Fruit fly (Drosophila melanogaster) whole organism, embryonic: ENCODE results near the gene lectin-29Ca.
A peak's percentile ranks its signal among the peaks of the same experiment; 100 is the strongest.

Experiments
- B-H2 ChIP-seq: fragments of 200-800 bp; sonication (Bioruptor generic); optimal IDR thresholded peaks from 2 replicates; lab custom pipeline; 2018; ENCODE audit warnings: missing biosample characterization, mild to moderate bottlenecking, missing genetic modification characterization
- BtbVII ChIP-seq: fragments of 200-800 bp; sonication (Bioruptor generic); optimal IDR thresholded peaks from 3 replicates; lab custom pipeline; 2017; ENCODE audit warnings: missing biosample characterization, mild to moderate bottlenecking, missing genetic modification characterization
- CG10147 ChIP-seq: fragments of 200-800 bp; sonication (Bioruptor generic); optimal IDR thresholded peaks from 2 replicates; lab custom pipeline; 2019; ENCODE audit warnings: missing biosample characterization, mild to moderate bottlenecking, missing genetic modification characterization, moderate library complexity
- CG10209 ChIP-seq: fragments of 200-800 bp; sonication (Bioruptor generic); optimal IDR thresholded peaks from 3 replicates; lab custom pipeline; 2017; ENCODE audit warnings: missing biosample characterization, mild to moderate bottlenecking, missing genetic modification characterization, missing genetic modification reagents
- CG10543 ChIP-seq: fragments of 200-800 bp; sonication (Bioruptor generic); optimal IDR thresholded peaks from 3 replicates; lab custom pipeline; 2017; ENCODE audit warnings: missing biosample characterization, mild to moderate bottlenecking, missing genetic modification characterization, moderate library complexity
- CG10959 ChIP-seq: fragments of 200-800 bp; sonication (Bioruptor generic); IDR thresholded peaks from 2 replicates; pipeline ENCODE4 v1.3.6; 2022; ENCODE audit warnings: missing biosample characterization, missing genetic modification characterization
- CG12219 ChIP-seq: fragments of 200-800 bp; sonication (Bioruptor generic); optimal IDR thresholded peaks from 3 replicates; lab custom pipeline; 2018; ENCODE audit warnings: missing biosample characterization, mild to moderate bottlenecking, missing genetic modification characterization
- CG12236 ChIP-seq: fragments of 200-800 bp; sonication (Bioruptor generic); optimal IDR thresholded peaks from 2 replicates; lab custom pipeline; 2016; ENCODE audit warnings: missing biosample characterization, missing genetic modification characterization
- CG17328 ChIP-seq: fragments of 200-800 bp; sonication (Bioruptor generic); IDR thresholded peaks from 2 replicates; pipeline ENCODE4 v1.3.6; 2022; ENCODE audit warnings: missing biosample characterization, missing genetic modification characterization
- CG1792 ChIP-seq: fragments of 200-800 bp; sonication (Bioruptor generic); optimal IDR thresholded peaks from 2 replicates; lab custom pipeline; 2016; ENCODE audit warnings: missing biosample characterization, missing genetic modification characterization
- CG18619 ChIP-seq: fragments of 200-800 bp; sonication (Bioruptor generic); optimal IDR thresholded peaks from 3 replicates; lab custom pipeline; 2017; ENCODE audit warnings: missing biosample characterization, mild to moderate bottlenecking, missing genetic modification characterization
- CG2889 ChIP-seq: fragments of 200-800 bp; sonication (Bioruptor generic); IDR thresholded peaks from 3 replicates; pipeline ENCODE4 v1.3.6; 2022; ENCODE audit warnings: missing biosample characterization, missing genetic modification characterization
- CG32767 ChIP-seq: fragments of 200-800 bp; sonication (Bioruptor generic); IDR thresholded peaks from 2 replicates; pipeline ENCODE4 v1.3.6; 2022; ENCODE audit warnings: missing biosample characterization, missing genetic modification characterization
- CG32772 ChIP-seq: fragments of 200-800 bp; sonication (Bioruptor generic); IDR thresholded peaks from 2 replicates; pipeline ENCODE4 v1.3.6; 2022; ENCODE audit warnings: missing biosample characterization, missing genetic modification characterization
- CG3726 ChIP-seq: fragments of 200-800 bp; sonication (Bioruptor generic); IDR thresholded peaks from 3 replicates; pipeline ENCODE4, ENCODE4 v1.3.6; 2022; ENCODE audit warnings: missing biosample characterization, missing genetic modification characterization
- CG43689 ChIP-seq: fragments of 200-800 bp; sonication (Bioruptor generic); IDR thresholded peaks from 2 replicates; pipeline ENCODE4 v1.3.6; 2022; ENCODE audit warnings: missing biosample characterization, missing genetic modification characterization
- CG6175 ChIP-seq: fragments of 200-800 bp; sonication (Bioruptor generic); IDR thresholded peaks from 3 replicates; pipeline ENCODE4 v1.3.6; 2022; ENCODE audit warnings: missing biosample characterization, missing genetic modification characterization
- CG6683 ChIP-seq: fragments of 200-800 bp; sonication (Bioruptor generic); optimal IDR thresholded peaks from 2 replicates; lab custom pipeline; 2017; ENCODE audit warnings: missing biosample characterization, mild to moderate bottlenecking, missing genetic modification characterization, missing genetic modification reagents
- CG6854 ChIP-seq: fragments of 200-800 bp; sonication (Bioruptor generic); optimal IDR thresholded peaks from 3 replicates; lab custom pipeline; 2017; ENCODE audit warnings: missing biosample characterization, mild to moderate bottlenecking, missing genetic modification characterization
- CG7372 ChIP-seq: fragments of 200-800 bp; sonication (Bioruptor generic); IDR thresholded peaks from 2 replicates; pipeline ENCODE4 v1.3.6; 2022; ENCODE audit warnings: missing biosample characterization, missing genetic modification characterization
- CG7786 ChIP-seq: fragments of 200-800 bp; sonication (Bioruptor generic); optimal IDR thresholded peaks from 2 replicates; lab custom pipeline; 2016; ENCODE audit warnings: missing biosample characterization, missing genetic modification characterization
- CHES-1-like ChIP-seq: fragments of 200-800 bp; sonication (Bioruptor generic); optimal IDR thresholded peaks from 2 replicates; lab custom pipeline; 2016; ENCODE audit warnings: missing biosample characterization, missing genetic modification characterization
- Chrac-16 ChIP-seq: fragments of 200-800 bp; sonication (Bioruptor generic); optimal IDR thresholded peaks from 3 replicates; lab custom pipeline; 2016; ENCODE audit warnings: missing biosample characterization, missing genetic modification characterization
- CoRest ChIP-seq: fragments of 200-800 bp; sonication (Bioruptor generic); optimal IDR thresholded peaks from 3 replicates; lab custom pipeline; 2018; ENCODE audit warnings: missing biosample characterization, mild to moderate bottlenecking, missing genetic modification characterization, moderate library complexity
- CrebB ChIP-seq: fragments of 200-800 bp; sonication (Bioruptor generic); optimal IDR thresholded peaks from 3 replicates; lab custom pipeline; 2018; ENCODE audit warnings: missing biosample characterization, mild to moderate bottlenecking, missing genetic modification characterization
- Dek ChIP-seq: fragments of 200-800 bp; sonication (Bioruptor generic); optimal IDR thresholded peaks from 3 replicates; lab custom pipeline; 2019; ENCODE audit warnings: missing biosample characterization, mild to moderate bottlenecking, missing genetic modification characterization, moderate library complexity
- Drgx ChIP-seq: fragments of 200-800 bp; sonication (Bioruptor generic); IDR thresholded peaks from 2 replicates; pipeline ENCODE4 v1.3.6; 2022; ENCODE audit warnings: missing biosample characterization, missing genetic modification characterization
- H2.0 ChIP-seq: fragments of 200-800 bp; sonication (Bioruptor generic); IDR thresholded peaks from 2 replicates; pipeline ENCODE4 v1.3.6; 2022; ENCODE audit warnings: missing biosample characterization, missing genetic modification characterization
- HHEX ChIP-seq: fragments of 200-800 bp; sonication (Bioruptor generic); optimal IDR thresholded peaks from 3 replicates; lab custom pipeline; 2017; ENCODE audit warnings: missing biosample characterization, mild to moderate bottlenecking, missing genetic modification characterization, missing genetic modification reagents
- Side ChIP-seq: fragments of 200-800 bp; sonication (Bioruptor generic); optimal IDR thresholded peaks from 2 replicates; lab custom pipeline; 2016; ENCODE audit warnings: missing biosample characterization, missing genetic modification characterization
- Sox100B ChIP-seq: fragments of 200-800 bp; sonication (Bioruptor generic); optimal IDR thresholded peaks from 3 replicates; lab custom pipeline; 2018; ENCODE audit warnings: missing biosample characterization, mild to moderate bottlenecking, missing genetic modification characterization
- Spps ChIP-seq: fragments of 200-800 bp; sonication (Bioruptor generic); optimal IDR thresholded peaks from 2 replicates; lab custom pipeline; 2018; ENCODE audit warnings: missing biosample characterization, mild to moderate bottlenecking, missing genetic modification characterization
- Ssrp ChIP-seq: fragments of 200-800 bp; sonication (Bioruptor generic); optimal IDR thresholded peaks from 2 replicates; lab custom pipeline; 2018; ENCODE audit warnings: missing biosample characterization, mild to moderate bottlenecking, missing genetic modification characterization, moderate library complexity
- Stat92E ChIP-seq, 3 experiments: fragments of >200 bp in 2 of 3; fragments of 200-800 bp in 1 of 3; sonication (Bioruptor generic) in 1 of 3; optimal IDR thresholded peaks; 2 replicates each; lab custom pipeline; 2017 to 2019; ENCODE audit warnings: missing biosample characterization in 3 of 3, missing genetic modification characterization in 3 of 3, mild to moderate bottlenecking in 1 of 3, moderate library complexity in 1 of 3
- ac ChIP-seq: fragments of 200-800 bp; sonication (Bioruptor generic); optimal IDR thresholded peaks from 3 replicates; lab custom pipeline; 2017; ENCODE audit warnings: missing biosample characterization, mild to moderate bottlenecking, missing genetic modification characterization
- danr ChIP-seq: fragments of 200-800 bp; sonication (Bioruptor generic); IDR thresholded peaks from 2 replicates; pipeline ENCODE4 v1.3.6; 2022; ENCODE audit warnings: missing biosample characterization, missing genetic modification characterization
- disco-r ChIP-seq: fragments of 200-800 bp; sonication (Bioruptor generic); optimal IDR thresholded peaks from 2 replicates; lab custom pipeline; 2016; ENCODE audit warnings: missing biosample characterization, missing genetic modification characterization
- esg ChIP-seq: fragments of 200-800 bp; sonication (Bioruptor generic); conservative IDR thresholded peaks from 2 replicates; pipeline ENCODE4 v1.3.6; 2022; ENCODE audit warnings: missing biosample characterization, missing genetic modification characterization
- exex ChIP-seq: fragments of 200-800 bp; sonication (Bioruptor generic); optimal IDR thresholded peaks from 4 replicates; lab custom pipeline; 2018; ENCODE audit warnings: missing biosample characterization, mild to moderate bottlenecking, missing genetic modification characterization, moderate library complexity
- grau ChIP-seq: fragments of 200-800 bp; optimal IDR thresholded peaks from 3 replicates; lab custom pipeline; 2019; ENCODE audit warnings: missing biosample characterization, mild to moderate bottlenecking, missing genetic modification characterization, moderate library complexity
- insv ChIP-seq, 2 experiments: fragments of 200-800 bp; sonication (Bioruptor generic); optimal IDR thresholded peaks; 3 replicates each; lab custom pipeline; 2016 to 2018; ENCODE audit warnings: missing biosample characterization in 2 of 2, missing genetic modification characterization in 2 of 2
- inv ChIP-seq: fragments of 200-800 bp; sonication (Bioruptor generic); IDR thresholded peaks from 2 replicates; pipeline ENCODE4 v1.3.6; 2022; ENCODE audit warnings: missing biosample characterization, missing genetic modification characterization; ENCODE audit not compliant: partially characterized antibody
- kah ChIP-seq: fragments of 200-800 bp; sonication (Bioruptor generic); optimal IDR thresholded peaks from 2 replicates; lab custom pipeline; 2018; ENCODE audit warnings: missing biosample characterization, mild to moderate bottlenecking, missing genetic modification characterization
- kay ChIP-seq: fragments of 200-800 bp; sonication (Bioruptor generic); optimal IDR thresholded peaks from 2 replicates; lab custom pipeline; 2016; ENCODE audit warnings: missing biosample characterization, missing genetic modification characterization
- knrl ChIP-seq: fragments of 200-800 bp; sonication (Bioruptor generic); IDR thresholded peaks from 3 replicates; pipeline ENCODE4 v1.3.6; 2022; ENCODE audit warnings: missing biosample characterization, missing genetic modification characterization; ENCODE audit not compliant: partially characterized antibody
- lilli ChIP-seq: fragments of 200-800 bp; sonication (Bioruptor generic); optimal IDR thresholded peaks from 3 replicates; lab custom pipeline; 2016; ENCODE audit warnings: missing biosample characterization, missing genetic modification characterization
- ranshi ChIP-seq: fragments of 200-800 bp; sonication (Bioruptor generic); IDR thresholded peaks from 2 replicates; pipeline ENCODE4 v1.3.6; 2022; ENCODE audit warnings: missing biosample characterization, missing genetic modification characterization
- seq ChIP-seq: fragments of 200-800 bp; sonication (Bioruptor generic); IDR thresholded peaks from 2 replicates; pipeline ENCODE4 v1.3.6; 2022; ENCODE audit warnings: missing biosample characterization, missing genetic modification characterization
- usp ChIP-seq: fragments of >200 bp; optimal IDR thresholded peaks from 2 replicates; lab custom pipeline; 2017; ENCODE audit warnings: missing biosample characterization, missing genetic modification characterization
- vnd ChIP-seq: fragments of 200-800 bp; sonication (Bioruptor generic); IDR thresholded peaks from 3 replicates; pipeline ENCODE4 v1.3.6; 2022; ENCODE audit warnings: missing biosample characterization, missing genetic modification characterization; ENCODE audit not compliant: partially characterized antibody

lectin-29Ca gene

dm6 chr2L:8350560-8351171, 43.4 kb downstream of the lectin-29Ca start (continued):
- TF ChIP-seq ranshi (GFP tag; lab: Robert Waterston, UW) (no peak; the same call in 1 of the 2 replicates), CG32767 (GFP tag; lab: Robert Waterston, UW) (no peak), CG10209 (GFP tag; lab: Kevin White, UChicago) (peak; percentile 31), seq (no peak), Spps (tag; lab: Kevin White, UChicago) (no peak), lilli (GFP tag; lab: Kevin White, UChicago) (no peak), CG7786 (no peak), CG1792 (no peak), exex (peak; percentile 88), disco-r (GFP tag; lab: Kevin White, UChicago) (no peak), CG17328 (GFP tag; lab: Robert Waterston, UW) (no peak), danr (GFP tag; lab: Robert Waterston, UW) (no peak), CHES-1-like (GFP tag; lab: Kevin White, UChicago) (no peak), CG10543 (peak; percentile 51), grau (tag; lab: Kevin White, UChicago) (peak; percentile 25), H2.0 (GFP tag; lab: Robert Waterston, UW) (0 out of 2 replicates have a peak, but pooled peaks have one; percentile 8), Chrac-16 (GFP tag; lab: Kevin White, UChicago) (no peak), HHEX (peak; percentile 61), usp (GFP tag; lab: Kevin White, UChicago) (no peak), CG43689 (GFP tag; lab: Robert Waterston, UW) (no peak), CG12236 (no peak), knrl (GFP tag; lab: Robert Waterston, UW) (no peak), CG7372 (GFP tag; lab: Robert Waterston, UW) (peak; percentile 68), Side (GFP tag; lab: Kevin White, UChicago) (peak; percentile 16), insv (GFP tag; optimal IDR thresholded peaks at IDR 0.05; lab: Kevin White, UChicago) (no peak), Dek (peak; percentile 41), vnd (GFP tag; lab: Robert Waterston, UW) (no peak), CG12219 (GFP tag; lab: Kevin White, UChicago) (peak; percentile 39), Drgx (GFP tag; lab: Robert Waterston, UW) (no peak), CG18619 (GFP tag; lab: Kevin White, UChicago) (peak; percentile 8), esg (GFP tag; lab: Robert Waterston, UW) (no peak), CG6683 (peak; percentile 2), B-H2 (GFP tag; lab: Kevin White, UChicago) (peak; percentile 49), Ssrp (tag; lab: Kevin White, UChicago) (no peak), CG10147 (no peak), Sox100B (GFP tag; lab: Kevin White, UChicago) (peak; percentile 8), CG6175 (GFP tag; lab: Robert Waterston, UW) (no peak), inv (GFP tag; lab: Robert Waterston, UW) (no peak), CG32772 (no peak), CG3726 (GFP tag; lab: Robert Waterston, UW) (no peak), kah (no peak), CoRest (tag; lab: Kevin White, UChicago) (peak; percentile 33), CG2889 (GFP tag; lab: Robert Waterston, UW) (no peak), kay (GFP tag; lab: Kevin White, UChicago) (no peak), CG6854 (peak; percentile 13), ac (no peak), BtbVII (GFP tag; lab: Kevin White, UChicago) (peak; percentile 57), CG10959 (GFP tag; lab: Robert Waterston, UW) (no peak), Stat92E (GFP tag; optimal IDR thresholded peaks at IDR 0.05; lab: Kevin White, UChicago) (no peak), CrebB (tag; lab: Kevin White, UChicago) (peak; percentile 71)
